Worm (Caenorhabditis elegans) whole organism, mixed stage, embryonic: Measurements from ENCODE around the gene Y54F10AL.1.

Source experiments
- bed-3 ChIP-seq: fragments of 200-800 bp; sonication (Bioruptor generic); optimal IDR thresholded peaks from 3 replicates; lab custom pipeline; 2018; ENCODE audit warnings: mild to moderate bottlenecking, missing genetic modification characterization, moderate library complexity, missing compliant biosample characterization
- blmp-1 ChIP-seq: fragments of 150-350 bp; optimal IDR thresholded peaks from 2 replicates; lab custom pipeline; 2014; ENCODE audit warnings: missing biosample characterization, missing genetic modification characterization
- ceh-39 ChIP-seq: fragments of 150-350 bp; optimal IDR thresholded peaks from 2 replicates; lab custom pipeline; 2014; ENCODE audit warnings: missing biosample characterization, missing genetic modification characterization
- ceh-43 ChIP-seq: fragments of 200-800 bp; sonication (Bioruptor generic); optimal IDR thresholded peaks from 2 replicates; lab custom pipeline; 2018; ENCODE audit warnings: mild to moderate bottlenecking, missing genetic modification characterization, moderate library complexity, missing compliant biosample characterization
- ceh-83 ChIP-seq: fragments of 200-800 bp; sonication (Bioruptor generic); optimal IDR thresholded peaks from 2 replicates; lab custom pipeline; 2018; ENCODE audit warnings: mild to moderate bottlenecking, missing genetic modification characterization, missing compliant biosample characterization
- ces-1 ChIP-seq: fragments of 150-350 bp; optimal IDR thresholded peaks from 2 replicates; lab custom pipeline; 2014; ENCODE audit warnings: missing biosample characterization, missing genetic modification reagents, missing genetic modification characterization
- cnd-1 ChIP-seq: fragments of 200-800 bp; sonication (Bioruptor generic); optimal IDR thresholded peaks from 2 replicates; lab custom pipeline; 2018; ENCODE audit warnings: mild to moderate bottlenecking, missing genetic modification characterization, missing compliant biosample characterization
- elt-1 ChIP-seq: sonication (generic microtip); optimal IDR thresholded peaks from 2 replicates; lab custom pipeline; 2017; ENCODE audit warnings: missing genetic modification characterization, mild to moderate bottlenecking, missing compliant biosample characterization, antibody characterized with exemption, moderate library complexity, borderline replicate concordance; ENCODE audit not compliant: insufficient read depth
- elt-3 ChIP-seq: fragments of 150-350 bp; optimal IDR thresholded peaks from 2 replicates; lab custom pipeline; 2014; ENCODE audit warnings: missing biosample characterization, missing genetic modification characterization
- flh-1 ChIP-seq: fragments of 200-800 bp; sonication (Bioruptor generic); optimal IDR thresholded peaks from 2 replicates; lab custom pipeline; 2018; ENCODE audit warnings: mild to moderate bottlenecking, missing genetic modification characterization, moderate library complexity, missing compliant biosample characterization
- ham-2 ChIP-seq: fragments of 200-800 bp; sonication (Bioruptor generic); optimal IDR thresholded peaks from 2 replicates; lab custom pipeline; 2018; ENCODE audit warnings: mild to moderate bottlenecking, missing genetic modification characterization, missing compliant biosample characterization
- hlh-1 ChIP-seq: fragments of 150-350 bp; optimal IDR thresholded peaks from 2 replicates; lab custom pipeline; 2014; ENCODE audit warnings: missing biosample characterization, missing genetic modification reagents, missing genetic modification characterization
- lin-13 ChIP-seq: fragments of 150-350 bp; optimal IDR thresholded peaks from 2 replicates; lab custom pipeline; 2014; ENCODE audit warnings: missing biosample characterization, missing genetic modification characterization
- lsy-2 ChIP-seq: fragments of 150-350 bp; optimal IDR thresholded peaks from 2 replicates; lab custom pipeline; 2014; ENCODE audit warnings: missing biosample characterization, missing genetic modification characterization
- mab-5 ChIP-seq: fragments of 150-350 bp; optimal IDR thresholded peaks from 2 replicates; lab custom pipeline; 2014; ENCODE audit warnings: missing biosample characterization, missing genetic modification characterization
- mep-1 ChIP-seq: fragments of 150-350 bp; optimal IDR thresholded peaks from 2 replicates; lab custom pipeline; 2017; ENCODE audit warnings: missing biosample characterization, missing genetic modification reagents, missing genetic modification characterization, inconsistent platforms
- mls-2 ChIP-seq: sonication (generic microtip); optimal IDR thresholded peaks from 2 replicates; lab custom pipeline; 2016; ENCODE audit warnings: mild to moderate bottlenecking, missing genetic modification characterization, moderate library complexity, missing compliant biosample characterization
- nhr-12 ChIP-seq: fragments of 150-350 bp; optimal IDR thresholded peaks from 2 replicates; lab custom pipeline; 2014; ENCODE audit warnings: missing biosample characterization, missing genetic modification characterization
- nhr-2 ChIP-seq: fragments of 150-350 bp; optimal IDR thresholded peaks from 2 replicates; lab custom pipeline; 2014; ENCODE audit warnings: missing biosample characterization, missing genetic modification characterization
- nhr-237 ChIP-seq: fragments of 150-350 bp; optimal IDR thresholded peaks from 2 replicates; lab custom pipeline; 2014; ENCODE audit warnings: missing biosample characterization, missing genetic modification characterization
- nhr-28 ChIP-seq: fragments of 150-350 bp; optimal IDR thresholded peaks from 2 replicates; lab custom pipeline; 2014; ENCODE audit warnings: missing biosample characterization, missing genetic modification characterization
- nhr-76 ChIP-seq: sonication (generic microtip); optimal IDR thresholded peaks from 2 replicates; lab custom pipeline; 2017; ENCODE audit warnings: missing biosample characterization, missing genetic modification characterization
- pha-4 ChIP-seq: fragments of 150-350 bp; optimal IDR thresholded peaks from 2 replicates; lab custom pipeline; 2018; ENCODE audit warnings: missing biosample characterization, missing genetic modification reagents, missing genetic modification characterization
- sem-2 ChIP-seq: fragments of 200-800 bp; sonication (Bioruptor generic); optimal IDR thresholded peaks from 2 replicates; lab custom pipeline; 2018; ENCODE audit warnings: mild to moderate bottlenecking, missing genetic modification characterization, missing compliant biosample characterization
- snpc-4 ChIP-seq: fragments of 150-350 bp; optimal IDR thresholded peaks from 2 replicates; lab custom pipeline; 2014; ENCODE audit warnings: missing biosample characterization, missing genetic modification characterization
- sptf-1 ChIP-seq: sonication (generic microtip); optimal IDR thresholded peaks from 2 replicates; lab custom pipeline; 2017; ENCODE audit warnings: mild to moderate bottlenecking, missing genetic modification characterization, moderate library complexity, missing compliant biosample characterization
- tbx-8 ChIP-seq: fragments of 200-800 bp; sonication (Bioruptor generic); optimal IDR thresholded peaks from 2 replicates; lab custom pipeline; 2018; ENCODE audit warnings: mild to moderate bottlenecking, missing genetic modification characterization, moderate library complexity, missing compliant biosample characterization
- unc-120 ChIP-seq: sonication (generic microtip); optimal IDR thresholded peaks from 2 replicates; lab custom pipeline; 2017; ENCODE audit warnings: missing genetic modification characterization, missing compliant biosample characterization; ENCODE audit not compliant: poor library complexity, severe bottlenecking
- unc-39 ChIP-seq: fragments of 150-350 bp; optimal IDR thresholded peaks from 2 replicates; lab custom pipeline; 2014; ENCODE audit warnings: missing biosample characterization, missing genetic modification characterization
- zip-8 ChIP-seq: fragments of 150-350 bp; optimal IDR thresholded peaks from 2 replicates; lab custom pipeline; 2014; ENCODE audit warnings: missing biosample characterization, missing genetic modification characterization
- ztf-11 ChIP-seq: fragments of 150-350 bp; optimal IDR thresholded peaks from 2 replicates; lab custom pipeline; 2014; ENCODE audit warnings: missing biosample characterization, missing genetic modification characterization

The Y54F10AL.1 gene

ce11 chrIII:2482171-2482570 lies 5.3 kb upstream of the Y54F10AL.1 start:
- TF ChIP-seq sem-2 (GFP tag; lab: Kevin White, UChicago) (no peak), lsy-2 (tag; lab: Kevin White, UChicago) (peak; percentile 78), lin-13 (tag; lab: Kevin White, UChicago) (peak; percentile 60)
- TF ChIP-seq, all 35 proteins: peak for 2

- TF ChIP-seq zip-8 (tag; lab: Kevin White, UChicago) = no peak
- TF ChIP-seq unc-120 (tag; lab: Kevin White, UChicago) = no peak
- no peak for TF ChIP-seq ceh-43 (GFP tag; lab: Kevin White, UChicago)
- TF ChIP-seq nhr-237 (tag; lab: Kevin White, UChicago) = no peak
- no peak for TF ChIP-seq mab-5 (tag; lab: Kevin White, UChicago)
- TF ChIP-seq, all 35 proteins: peak for 0
Measured at ce11 chrIII:2482754-2483153, 4.8 kb upstream of the Y54F10AL.1 start.

- TF ChIP-seq nhr-2 (tag; lab: Kevin White, UChicago) = no peak
- no peak for TF ChIP-seq cnd-1
- TF ChIP-seq zip-8 (tag; lab: Kevin White, UChicago) = no peak
- TF ChIP-seq ztf-11 (tag; lab: Kevin White, UChicago) = no peak
- no peak for TF ChIP-seq nhr-12 (tag; lab: Kevin White, UChicago)
- no peak for TF ChIP-seq snpc-4 (tag; lab: Kevin White, UChicago)
- TF ChIP-seq elt-1 (tag; lab: Kevin White, UChicago) = no peak
- no peak for TF ChIP-seq bed-3 (GFP tag; lab: Kevin White, UChicago)
- TF ChIP-seq nhr-76 (tag; lab: Kevin White, UChicago) = no peak
- TF ChIP-seq flh-1 (GFP tag; lab: Kevin White, UChicago) = no peak
- TF ChIP-seq lin-13 (tag; lab: Kevin White, UChicago) = no peak
- TF ChIP-seq unc-39 = no peak
- TF ChIP-seq ham-2 (GFP tag; lab: Kevin White, UChicago) = no peak
- TF ChIP-seq blmp-1 (tag; lab: Kevin White, UChicago) = no peak
- TF ChIP-seq ceh-39 (tag; lab: Kevin White, UChicago) = no peak
- no peak for TF ChIP-seq sptf-1
Measured at ce11 chrIII:2506463-2506862, 19.0 kb downstream of the Y54F10AL.1 start.

ce11 chrIII:2507938-2508337 lies 20.4 kb downstream of the Y54F10AL.1 start, which contains the start of gene Y54F10AM.8:
Gene Y54F10AM.8, minus strand, starts transcription at chrIII:2507972.
- TF ChIP-seq snpc-4 (tag; lab: Kevin White, UChicago) = no peak
- TF ChIP-seq, all 35 proteins: peak for 0

- no peak for TF ChIP-seq unc-120 (tag; lab: Kevin White, UChicago)
- no peak for TF ChIP-seq flh-1 (GFP tag; lab: Kevin White, UChicago)
- TF ChIP-seq lsy-2 (tag; lab: Kevin White, UChicago) = no peak
- TF ChIP-seq pha-4 (tag; lab: Kevin White, UChicago) = no peak
- TF ChIP-seq lin-13 (tag; lab: Kevin White, UChicago) = no peak
- TF ChIP-seq mls-2 (tag; lab: Kevin White, UChicago) = no peak
- no peak for TF ChIP-seq sem-2 (GFP tag; lab: Kevin White, UChicago)
- no peak for TF ChIP-seq ceh-83
- TF ChIP-seq unc-39 = no peak
- TF ChIP-seq ces-1 (GFP tag; lab: Kevin White, UChicago) = no peak
Measured at ce11 chrIII:2508518-2508917, 21.0 kb downstream of the Y54F10AL.1 start, which contains the start of gene Y54F10AM.6. Gene Y54F10AM.6, plus strand, starts transcription at chrIII:2508818.

ce11 chrIII:2515461-2515860 lies 28.0 kb downstream of the Y54F10AL.1 start:
- TF ChIP-seq elt-3 (no peak), unc-39 (no peak), nhr-28 (no peak), nhr-76 (tag; lab: Kevin White, UChicago) (no peak), sem-2 (GFP tag; lab: Kevin White, UChicago) (no peak), unc-120 (tag; lab: Kevin White, UChicago) (no peak), zip-8 (tag; lab: Kevin White, UChicago) (no peak), ceh-39 (tag; lab: Kevin White, UChicago) (no peak), bed-3 (GFP tag; lab: Kevin White, UChicago) (no peak), hlh-1 (tag; lab: Kevin White, UChicago) (no peak), flh-1 (GFP tag; lab: Kevin White, UChicago) (no peak), tbx-8 (GFP tag; lab: Kevin White, UChicago) (no peak), ces-1 (GFP tag; lab: Kevin White, UChicago) (no peak), mep-1 (no peak), pha-4 (tag; lab: Kevin White, UChicago) (no peak), blmp-1 (tag; lab: Kevin White, UChicago) (no peak)
- TF ChIP-seq, all 35 proteins: peak for 0
